Fruit fly (Drosophila melanogaster) whole organism, adult: ENCODE results near the gene CG5781.

ENCODE experiments used
- CG11617 ChIP-seq: fragments of 200-800 bp; sonication (Bioruptor generic); optimal IDR thresholded peaks from 2 replicates; lab custom pipeline; 2017; ENCODE audit warnings: mild to moderate bottlenecking, missing biosample characterization, missing genetic modification reagents, missing genetic modification characterization
- CG12768 ChIP-seq: fragments of 200-800 bp; sonication (Bioruptor generic); optimal IDR thresholded peaks from 2 replicates; lab custom pipeline; 2017; ENCODE audit warnings: missing biosample characterization, missing genetic modification characterization, mild to moderate bottlenecking, moderate library complexity, missing genetic modification reagents
- CG14711 ChIP-seq: fragments of 200-800 bp; sonication (Bioruptor generic); optimal IDR thresholded peaks from 2 replicates; lab custom pipeline; 2018; ENCODE audit warnings: missing biosample characterization, mild to moderate bottlenecking, missing genetic modification characterization, moderate library complexity
- CG1620 ChIP-seq: fragments of 200-800 bp; sonication (Bioruptor generic); optimal IDR thresholded peaks from 2 replicates; lab custom pipeline; 2016; ENCODE audit warnings: missing biosample characterization, missing genetic modification characterization
- CG33017 ChIP-seq: fragments of 200-800 bp; sonication (Bioruptor generic); optimal IDR thresholded peaks from 2 replicates; lab custom pipeline; 2018; ENCODE audit warnings: missing biosample characterization, mild to moderate bottlenecking, missing genetic modification characterization, moderate library complexity
- CG5204 ChIP-seq: fragments of 200-800 bp; sonication (Bioruptor generic); optimal IDR thresholded peaks from 2 replicates; lab custom pipeline; 2016; ENCODE audit warnings: missing biosample characterization, missing genetic modification characterization
- CG7045 ChIP-seq: fragments of 200-800 bp; sonication (Bioruptor generic); optimal IDR thresholded peaks from 2 replicates; lab custom pipeline; 2017; ENCODE audit warnings: missing biosample characterization, mild to moderate bottlenecking, missing genetic modification characterization
- CG7101 ChIP-seq: fragments of 200-800 bp; sonication (Bioruptor generic); optimal IDR thresholded peaks from 2 replicates; lab custom pipeline; 2018; ENCODE audit warnings: missing biosample characterization, mild to moderate bottlenecking, missing genetic modification characterization, moderate library complexity
- Clk ChIP-seq: fragments of 200-800 bp; sonication (Bioruptor generic); optimal IDR thresholded peaks from 2 replicates; lab custom pipeline; 2017; ENCODE audit warnings: missing biosample characterization, missing genetic modification characterization
- Crg-1 ChIP-seq: fragments of 200-800 bp; sonication (Bioruptor generic); optimal IDR thresholded peaks from 2 replicates; lab custom pipeline; 2016; ENCODE audit warnings: missing biosample characterization, missing genetic modification characterization
- Hr96 ChIP-seq: fragments of 200-800 bp; sonication (Bioruptor generic); optimal IDR thresholded peaks from 2 replicates; lab custom pipeline; 2016; ENCODE audit warnings: missing biosample characterization, missing genetic modification characterization
- Mnt ChIP-seq: fragments of 200-800 bp; sonication (Bioruptor generic); optimal IDR thresholded peaks from 2 replicates; lab custom pipeline; 2016; ENCODE audit warnings: missing biosample characterization, mild to moderate bottlenecking, missing genetic modification characterization
- bab1 ChIP-seq: fragments of 200-800 bp; sonication (Bioruptor generic); optimal IDR thresholded peaks from 3 replicates; lab custom pipeline; 2019; ENCODE audit warnings: missing biosample characterization, mild to moderate bottlenecking, missing genetic modification characterization, moderate library complexity
- cic ChIP-seq: fragments of 200-800 bp; sonication (Bioruptor generic); optimal IDR thresholded peaks from 2 replicates; lab custom pipeline; 2017; ENCODE audit warnings: missing biosample characterization, mild to moderate bottlenecking, missing genetic modification characterization, moderate library complexity
- cnc ChIP-seq, 2 experiments: fragments of >200 bp; optimal IDR thresholded peaks; 2 replicates each; lab custom pipeline; 2017
- kay ChIP-seq: fragments of 200-800 bp; sonication (Bioruptor generic); peaks from one replicate; lab custom pipeline; 2016; ENCODE audit warnings: missing biosample characterization, missing genetic modification characterization, borderline replicate concordance
- ovo ChIP-seq: fragments of 200-800 bp; sonication (Bioruptor generic); optimal IDR thresholded peaks from 2 replicates; lab custom pipeline; 2016; ENCODE audit warnings: missing biosample characterization, missing genetic modification characterization
- pad ChIP-seq: fragments of 200-800 bp; sonication (Bioruptor generic); optimal IDR thresholded peaks from 3 replicates; lab custom pipeline; 2017; ENCODE audit warnings: missing biosample characterization, missing genetic modification characterization, mild to moderate bottlenecking, moderate library complexity, missing genetic modification reagents
- tj ChIP-seq: fragments of 200-800 bp; sonication (Bioruptor generic); optimal IDR thresholded peaks from 3 replicates; lab custom pipeline; 2017; ENCODE audit warnings: missing biosample characterization, mild to moderate bottlenecking, missing genetic modification characterization, moderate library complexity
- toe ChIP-seq: fragments of 200-800 bp; sonication (Bioruptor generic); optimal IDR thresholded peaks from 2 replicates; lab custom pipeline; 2016; ENCODE audit warnings: missing biosample characterization, missing genetic modification characterization

The CG5781 gene

dm6 chr2L:12701498-12701897 is 4.4 kb upstream of the CG5781 start:
- no peak for TF ChIP-seq Hr96 (GFP tag; lab: Kevin White, UChicago)

dm6 chr2L:12700381-12700963 is 3.3 kb upstream of the CG5781 start, which contains the start of gene CG17036:
Gene CG17036 (minus strand): TSS chr2L:12700746.
- peak; percentile 16 for TF ChIP-seq Hr96 (GFP tag; lab: Kevin White, UChicago)
- no peak for TF ChIP-seq toe (GFP tag; lab: Kevin White, UChicago)
- peak; percentile 2 for TF ChIP-seq tj (GFP tag; lab: Kevin White, UChicago)
- TF ChIP-seq pad (GFP tag; lab: Kevin White, UChicago): peak; percentile 31
- TF ChIP-seq CG12768 (GFP tag; lab: Kevin White, UChicago): peak; percentile 27
- TF ChIP-seq Mnt (GFP tag; lab: Kevin White, UChicago): peak; percentile 21
- no peak for TF ChIP-seq ovo (GFP tag; lab: Kevin White, UChicago)
- peak; percentile 67 for TF ChIP-seq CG11617 (GFP tag; lab: Kevin White, UChicago)
- TF ChIP-seq CG1620 (GFP tag; lab: Kevin White, UChicago): no peak
- TF ChIP-seq CG14711 (tag; lab: Kevin White, UChicago): peak; percentile 6
- TF ChIP-seq bab1 (GFP tag; lab: Kevin White, UChicago): peak; percentile 3
- TF ChIP-seq Clk (GFP tag; lab: Kevin White, UChicago): no peak

dm6 chr2L:12694823-12695420 is 2.2 kb downstream of the CG5781 start, which contains the start of the genes IFT43 and PICK1:
Gene IFT43 (minus strand): TSS chr2L:12694988.
Gene PICK1 (plus strand): TSS chr2L:12695033.
- no peak for TF ChIP-seq cnc (optimal IDR thresholded peaks at IDR 0.05; lab: Kevin White, UChicago)
- TF ChIP-seq CG11617 (GFP tag; lab: Kevin White, UChicago): no peak
- no peak for TF ChIP-seq toe (GFP tag; lab: Kevin White, UChicago)
- no peak for TF ChIP-seq Hr96 (GFP tag; lab: Kevin White, UChicago)
- TF ChIP-seq CG1620 (GFP tag; lab: Kevin White, UChicago): no peak
- TF ChIP-seq pad (GFP tag; lab: Kevin White, UChicago): no peak
- TF ChIP-seq kay: no peak
- TF ChIP-seq cic: no peak
- no peak for TF ChIP-seq CG12768 (GFP tag; lab: Kevin White, UChicago)
- TF ChIP-seq ovo (GFP tag; lab: Kevin White, UChicago): no peak
- no peak for TF ChIP-seq CG14711 (tag; lab: Kevin White, UChicago)
- TF ChIP-seq CG33017 (tag; lab: Kevin White, UChicago): no peak
- TF ChIP-seq Clk (GFP tag; lab: Kevin White, UChicago): no peak
- no peak for TF ChIP-seq CG5204 (GFP tag; lab: Kevin White, UChicago)

- TF ChIP-seq Mnt (GFP tag; lab: Kevin White, UChicago) (peak; percentile 75), CG7101 (tag; lab: Kevin White, UChicago) (no peak), toe (GFP tag; lab: Kevin White, UChicago) (no peak), CG12768 (GFP tag; lab: Kevin White, UChicago) (no peak), ovo (GFP tag; lab: Kevin White, UChicago) (no peak), cnc (optimal IDR thresholded peaks at IDR 0.05; lab: Kevin White, UChicago) (peak in 1 of 2 experiments; percentile 58), pad (GFP tag; lab: Kevin White, UChicago) (no peak), Clk (GFP tag; lab: Kevin White, UChicago) (no peak), CG11617 (GFP tag; lab: Kevin White, UChicago) (no peak), CG5204 (GFP tag; lab: Kevin White, UChicago) (no peak), CG1620 (GFP tag; lab: Kevin White, UChicago) (no peak), CG7045 (GFP tag; lab: Kevin White, UChicago) (no peak), Hr96 (GFP tag; lab: Kevin White, UChicago) (no peak), kay (no peak)
Measured at dm6 chr2L:12692343-12693079, 4.6 kb downstream of the CG5781 start, which contains the start of the genes CCT4 and CG6153. Gene CCT4 (minus strand): TSS chr2L:12692934. Gene CG6153 (plus strand): TSS chr2L:12692993.

dm6 chr2L:12689281-12689765 is 7.8 kb downstream of the CG5781 start:
- TF ChIP-seq Mnt (GFP tag; lab: Kevin White, UChicago) (no peak), tj (GFP tag; lab: Kevin White, UChicago) (no peak), CG7101 (tag; lab: Kevin White, UChicago) (no peak), CG14711 (tag; lab: Kevin White, UChicago) (no peak), Hr96 (GFP tag; lab: Kevin White, UChicago) (no peak), ovo (GFP tag; lab: Kevin White, UChicago) (no peak), CG11617 (GFP tag; lab: Kevin White, UChicago) (no peak)

- TF ChIP-seq Crg-1 (GFP tag; lab: Kevin White, UChicago) (no peak), CG12768 (GFP tag; lab: Kevin White, UChicago) (no peak), kay (no peak)
Measured at dm6 chr2L:12686811-12687210, 10.3 kb downstream of the CG5781 start.
